Fruit fly (Drosophila melanogaster) whole organism, embryonic: Measurements from ENCODE around the gene CG32537.
A peak's percentile ranks its signal among the peaks of the same experiment; 100 is the strongest.

ENCODE experiments used
- B-H1 ChIP-seq: fragments of 200-800 bp; sonication (Bioruptor generic); IDR thresholded peaks from 3 replicates; pipeline ENCODE4 v1.3.6; 2022; ENCODE audit warnings: missing biosample characterization, missing genetic modification characterization
- CG10147 ChIP-seq: fragments of 200-800 bp; sonication (Bioruptor generic); optimal IDR thresholded peaks from 2 replicates; lab custom pipeline; 2019; ENCODE audit warnings: missing biosample characterization, mild to moderate bottlenecking, missing genetic modification characterization, moderate library complexity
- CG1024 ChIP-seq: fragments of 200-800 bp; sonication (Bioruptor generic); IDR thresholded peaks from 2 replicates; pipeline ENCODE4 v1.3.6; 2022; ENCODE audit warnings: missing biosample characterization, missing genetic modification characterization
- CG10267 ChIP-seq: fragments of 200-800 bp; sonication (Bioruptor generic); optimal IDR thresholded peaks from 2 replicates; lab custom pipeline; 2018; ENCODE audit warnings: missing biosample characterization, mild to moderate bottlenecking, missing genetic modification characterization, moderate library complexity
- CG14860 ChIP-seq: fragments of 200-800 bp; sonication (Bioruptor generic); IDR thresholded peaks from 3 replicates; pipeline ENCODE4 v1.3.6; 2022; ENCODE audit warnings: missing biosample characterization, missing genetic modification characterization; ENCODE audit not compliant: partially characterized antibody
- CG16779 ChIP-seq: fragments of 200-800 bp; sonication (Bioruptor generic); IDR thresholded peaks from 2 replicates; pipeline ENCODE4 v1.3.6; 2022; ENCODE audit warnings: missing biosample characterization, missing genetic modification characterization
- CG2712 ChIP-seq: fragments of 200-800 bp; optimal IDR thresholded peaks from 3 replicates; lab custom pipeline; 2019; ENCODE audit warnings: missing biosample characterization, mild to moderate bottlenecking, missing genetic modification characterization, moderate library complexity
- CG2875 ChIP-seq: fragments of 200-800 bp; sonication (Bioruptor generic); optimal IDR thresholded peaks from 2 replicates; lab custom pipeline; 2017; ENCODE audit warnings: missing biosample characterization, mild to moderate bottlenecking, missing genetic modification characterization, missing genetic modification reagents
- CG30431 ChIP-seq: fragments of 200-800 bp; sonication (Bioruptor generic); optimal IDR thresholded peaks from 2 replicates; lab custom pipeline; 2017; ENCODE audit warnings: missing biosample characterization, missing genetic modification characterization
- CG31441 ChIP-seq: fragments of 200-800 bp; sonication (Bioruptor generic); IDR thresholded peaks from 2 replicates; pipeline ENCODE4 v1.3.6; 2022; ENCODE audit warnings: missing biosample characterization, missing genetic modification characterization
- CG3995 ChIP-seq: fragments of 200-800 bp; sonication (Bioruptor generic); optimal IDR thresholded peaks from 3 replicates; lab custom pipeline; 2016; ENCODE audit warnings: missing biosample characterization, missing genetic modification characterization
- CG4360 ChIP-seq: fragments of 200-800 bp; sonication (Bioruptor generic); IDR thresholded peaks from 2 replicates; pipeline ENCODE4 v1.3.6; 2022; ENCODE audit warnings: missing biosample characterization, missing genetic modification characterization
- CG5953 ChIP-seq: fragments of 200-800 bp; sonication (Bioruptor generic); IDR thresholded peaks from 2 replicates; pipeline ENCODE4 v1.3.6; 2022; ENCODE audit warnings: missing biosample characterization, missing genetic modification characterization
- CG6272 ChIP-seq: fragments of 200-800 bp; sonication (Bioruptor generic); IDR thresholded peaks from 2 replicates; pipeline ENCODE4 v1.3.6; 2022; ENCODE audit warnings: missing biosample characterization, missing genetic modification characterization
- Eip74EF ChIP-seq, 2 experiments: fragments of 200-800 bp in 1 of 2; fragments of >200 bp in 1 of 2; sonication (Bioruptor generic) in 1 of 2; optimal IDR thresholded peaks; 2 replicates each; lab custom pipeline; 2017 to 2019; ENCODE audit warnings: missing biosample characterization in 2 of 2, missing genetic modification characterization in 2 of 2, mild to moderate bottlenecking in 1 of 2, moderate library complexity in 1 of 2
- HLH54F ChIP-seq: fragments of 200-800 bp; sonication (Bioruptor generic); optimal IDR thresholded peaks from 3 replicates; lab custom pipeline; 2016; ENCODE audit warnings: missing biosample characterization, missing genetic modification characterization
- Hr39 ChIP-seq: fragments of >200 bp; optimal IDR thresholded peaks from 2 replicates; lab custom pipeline; 2017
- MESR4 ChIP-seq: fragments of 200-800 bp; sonication (Bioruptor generic); optimal IDR thresholded peaks from 2 replicates; lab custom pipeline; 2018; ENCODE audit warnings: missing biosample characterization, mild to moderate bottlenecking, missing genetic modification characterization, moderate library complexity
- Nf-YB ChIP-seq: fragments of 200-800 bp; sonication (Bioruptor generic); optimal IDR thresholded peaks from 3 replicates; lab custom pipeline; 2019; ENCODE audit warnings: missing biosample characterization, mild to moderate bottlenecking, missing genetic modification characterization, moderate library complexity
- Oli ChIP-seq: fragments of 200-800 bp; sonication (Bioruptor generic); optimal IDR thresholded peaks from 2 replicates; lab custom pipeline; 2018; ENCODE audit warnings: missing biosample characterization, mild to moderate bottlenecking, missing genetic modification characterization, moderate library complexity
- PHDP ChIP-seq: fragments of 200-800 bp; sonication (Bioruptor generic); optimal IDR thresholded peaks from 3 replicates; lab custom pipeline; 2018; ENCODE audit warnings: missing biosample characterization, mild to moderate bottlenecking, missing genetic modification characterization, moderate library complexity
- Pdp1 ChIP-seq, 2 experiments: fragments of 200-800 bp; sonication (Bioruptor generic); optimal IDR thresholded peaks; 3 replicates each; lab custom pipeline; 2016; ENCODE audit warnings: missing biosample characterization in 2 of 2, missing genetic modification characterization in 2 of 2, mild to moderate bottlenecking in 1 of 2, moderate library complexity in 1 of 2
- Scr ChIP-seq: fragments of 200-800 bp; sonication (Bioruptor generic); IDR thresholded peaks from 2 replicates; pipeline ENCODE4 v1.3.6; 2022; ENCODE audit warnings: missing biosample characterization, missing genetic modification characterization; ENCODE audit not compliant: partially characterized antibody
- Sin3A ChIP-seq: fragments of >200 bp; optimal IDR thresholded peaks from 2 replicates; lab custom pipeline; 2018
- Sry-β ChIP-seq: fragments of 200-800 bp; sonication (Bioruptor generic); optimal IDR thresholded peaks from 2 replicates; lab custom pipeline; 2018; ENCODE audit warnings: missing biosample characterization, mild to moderate bottlenecking, missing genetic modification characterization, moderate library complexity
- Stat92E ChIP-seq, 3 experiments: fragments of >200 bp in 2 of 3; fragments of 200-800 bp in 1 of 3; sonication (Bioruptor generic) in 1 of 3; optimal IDR thresholded peaks; 2 replicates each; lab custom pipeline; 2017 to 2019; ENCODE audit warnings: missing biosample characterization in 3 of 3, missing genetic modification characterization in 3 of 3, mild to moderate bottlenecking in 1 of 3, moderate library complexity in 1 of 3
- Vsx1 ChIP-seq: fragments of 200-800 bp; sonication (Bioruptor generic); optimal IDR thresholded peaks from 2 replicates; lab custom pipeline; 2017; ENCODE audit warnings: missing biosample characterization, mild to moderate bottlenecking, missing genetic modification characterization, missing genetic modification reagents
- ara ChIP-seq: fragments of 200-800 bp; sonication (Bioruptor generic); IDR thresholded peaks from 2 replicates; pipeline ENCODE4 v1.3.6; 2022; ENCODE audit warnings: missing biosample characterization, missing genetic modification characterization
- bcd ChIP-seq: fragments of 200-800 bp; sonication (Bioruptor generic); optimal IDR thresholded peaks from 2 replicates; lab custom pipeline; 2017; ENCODE audit warnings: missing biosample characterization, mild to moderate bottlenecking, missing genetic modification characterization
- bowl ChIP-seq: fragments of 200-800 bp; sonication (Bioruptor generic); IDR thresholded peaks from 2 replicates; pipeline ENCODE4 v1.3.6; 2022; ENCODE audit warnings: missing biosample characterization, missing genetic modification characterization
- corto ChIP-seq: fragments of 200-800 bp; sonication (Bioruptor generic); optimal IDR thresholded peaks from 2 replicates; lab custom pipeline; 2016; ENCODE audit warnings: missing biosample characterization, mild to moderate bottlenecking, missing genetic modification characterization, moderate library complexity
- danr ChIP-seq: fragments of 200-800 bp; sonication (Bioruptor generic); IDR thresholded peaks from 2 replicates; pipeline ENCODE4 v1.3.6; 2022; ENCODE audit warnings: missing biosample characterization, missing genetic modification characterization
- eve ChIP-seq, 2 experiments: fragments of >200 bp; optimal IDR thresholded peaks; 2 replicates each; lab custom pipeline; 2017; ENCODE audit warnings: missing biosample characterization in 2 of 2, missing genetic modification characterization in 2 of 2
- ewg ChIP-seq: fragments of 200-800 bp; sonication (Bioruptor generic); optimal IDR thresholded peaks from 3 replicates; lab custom pipeline; 2017; ENCODE audit warnings: mild to moderate bottlenecking, missing biosample characterization, missing genetic modification reagents, missing genetic modification characterization
- gce ChIP-seq: fragments of 200-800 bp; sonication (Bioruptor generic); IDR thresholded peaks from 3 replicates; pipeline ENCODE4 v1.3.6; 2022; ENCODE audit warnings: missing biosample characterization, missing genetic modification characterization
- gem ChIP-seq: fragments of 200-800 bp; sonication (Bioruptor generic); optimal IDR thresholded peaks from 2 replicates; lab custom pipeline; 2019; ENCODE audit warnings: missing biosample characterization, mild to moderate bottlenecking, missing genetic modification characterization, moderate library complexity
- ham ChIP-seq: fragments of 200-800 bp; sonication (Bioruptor generic); IDR thresholded peaks from 2 replicates; pipeline ENCODE4 v1.3.6; 2022; ENCODE audit warnings: missing biosample characterization, missing genetic modification characterization
- jing ChIP-seq: fragments of 200-800 bp; sonication (Bioruptor generic); optimal IDR thresholded peaks from 2 replicates; lab custom pipeline; 2018; ENCODE audit warnings: missing biosample characterization, mild to moderate bottlenecking, missing genetic modification characterization
- kay ChIP-seq: fragments of 200-800 bp; sonication (Bioruptor generic); optimal IDR thresholded peaks from 2 replicates; lab custom pipeline; 2016; ENCODE audit warnings: missing biosample characterization, missing genetic modification characterization
- lbe ChIP-seq: fragments of 200-800 bp; sonication (Bioruptor generic); optimal IDR thresholded peaks from 2 replicates; lab custom pipeline; 2016; ENCODE audit warnings: missing biosample characterization, mild to moderate bottlenecking, missing genetic modification characterization
- luna ChIP-seq: fragments of 200-800 bp; sonication (Bioruptor generic); optimal IDR thresholded peaks from 2 replicates; lab custom pipeline; 2016; ENCODE audit warnings: missing biosample characterization, missing genetic modification characterization
- org-1 ChIP-seq: fragments of 200-800 bp; sonication (Bioruptor generic); optimal IDR thresholded peaks from 2 replicates; lab custom pipeline; 2017; ENCODE audit warnings: missing biosample characterization, missing genetic modification characterization
- prd ChIP-seq, 3 experiments: fragments of >200 bp in 2 of 3; fragments of 200-800 bp in 1 of 3; sonication (Bioruptor generic) in 1 of 3; optimal IDR thresholded peaks in 2 of 3; IDR thresholded peaks in 1 of 3; 2 replicates in 2 of 3; 3 replicates in 1 of 3; pipeline versions ENCODE4 v1.3.6 to Lab custom; 2017 to 2022; ENCODE audit warnings: missing biosample characterization in 1 of 3, missing genetic modification characterization in 1 of 3
- pzg ChIP-seq: fragments of 200-800 bp; sonication (Bioruptor generic); optimal IDR thresholded peaks from 3 replicates; lab custom pipeline; 2018; ENCODE audit warnings: missing biosample characterization, mild to moderate bottlenecking, missing genetic modification characterization, moderate library complexity
- rib ChIP-seq: fragments of 200-800 bp; sonication (Bioruptor generic); IDR thresholded peaks from 2 replicates; pipeline ENCODE4 v1.3.6; 2022; ENCODE audit warnings: missing biosample characterization, missing genetic modification characterization
- row ChIP-seq: fragments of 200-800 bp; sonication (Bioruptor generic); IDR thresholded peaks from 3 replicates; pipeline ENCODE4 v1.3.6; 2022; ENCODE audit warnings: missing biosample characterization, missing genetic modification characterization
- sd ChIP-seq: fragments of 200-800 bp; sonication (Bioruptor generic); optimal IDR thresholded peaks from 3 replicates; lab custom pipeline; 2018; ENCODE audit warnings: missing biosample characterization, mild to moderate bottlenecking, missing genetic modification characterization, moderate library complexity
- wek ChIP-seq: fragments of 200-800 bp; sonication (Bioruptor generic); optimal IDR thresholded peaks from 3 replicates; lab custom pipeline; 2018; ENCODE audit warnings: missing biosample characterization, mild to moderate bottlenecking, missing genetic modification characterization, moderate library complexity
- zen ChIP-seq: fragments of 200-800 bp; sonication (Bioruptor generic); optimal IDR thresholded peaks from 3 replicates; lab custom pipeline; 2018; ENCODE audit warnings: missing biosample characterization, mild to moderate bottlenecking, missing genetic modification characterization, moderate library complexity

Gene CG32537

dm6 chrX:19317058-19317767, 40.9 kb upstream of the CG32537 start (continued):
- TF ChIP-seq Stat92E (GFP tag; optimal IDR thresholded peaks at IDR 0.05; lab: Kevin White, UChicago) (no peak), CG5953 (GFP tag; lab: Robert Waterston, UW) (no peak), gem (tag; lab: Kevin White, UChicago) (peak; percentile 85), CG14860 (GFP tag; lab: Robert Waterston, UW) (no peak), bcd (GFP tag; lab: Kevin White, UChicago) (peak; percentile 30), CG1024 (GFP tag; lab: Robert Waterston, UW) (no peak), MESR4 (GFP tag; lab: Kevin White, UChicago) (no peak), Sin3A (lab: Kevin White, UChicago) (no peak), CG30431 (GFP tag; lab: Kevin White, UChicago) (peak; percentile 0), sd (no peak), pzg (GFP tag; lab: Kevin White, UChicago) (no peak), Vsx1 (GFP tag; lab: Kevin White, UChicago) (peak; percentile 43), ara (GFP tag; lab: Robert Waterston, UW) (peak; percentile 32; the same call in 1 of the 2 replicates), org-1 (GFP tag; lab: Kevin White, UChicago) (peak; percentile 43), jing (GFP tag; lab: Kevin White, UChicago) (no peak), kay (GFP tag; lab: Kevin White, UChicago) (no peak), ham (no peak), Hr39 (no peak), CG31441 (GFP tag; lab: Robert Waterston, UW) (peak; percentile 78), Nf-YB (GFP tag; lab: Kevin White, UChicago) (peak; percentile 44), CG2875 (GFP tag; lab: Kevin White, UChicago) (peak; percentile 13), wek (no peak), CG16779 (GFP tag; lab: Robert Waterston, UW) (no peak), CG2712 (tag; lab: Kevin White, UChicago) (peak; percentile 82), gce (GFP tag; lab: Robert Waterston, UW) (no peak), Scr (GFP tag; lab: Robert Waterston, UW) (no peak), lbe (GFP tag; lab: Kevin White, UChicago) (no peak), CG10147 (GFP tag; lab: Kevin White, UChicago) (peak; percentile 58), CG6272 (GFP tag; lab: Robert Waterston, UW) (no peak), rib (no peak), luna (no peak), CG3995 (GFP tag; lab: Kevin White, UChicago) (no peak), Sry-β (GFP tag; lab: Kevin White, UChicago) (no peak), PHDP (tag; lab: Kevin White, UChicago) (peak; percentile 82), Eip74EF (GFP tag; optimal IDR thresholded peaks at IDR 0.05; lab: Kevin White, UChicago) (peak in 1 of 2 experiments; percentile 55), row (peak; percentile 73), bowl (no peak), Oli (tag; lab: Kevin White, UChicago) (peak; percentile 69), prd (optimal IDR thresholded peaks at IDR 0.05; lab: Kevin White, UChicago) (no peak), prd (GFP tag; IDR thresholded peaks at IDR 0.05; lab: Robert Waterston, UW) (peak; percentile 53), Pdp1 (GFP tag; optimal IDR thresholded peaks at IDR 0.05; lab: Kevin White, UChicago) (peak in 1 of 2 experiments; percentile 2), ewg (GFP tag; lab: Kevin White, UChicago) (peak; percentile 12), corto (no peak), CG10267 (tag; lab: Kevin White, UChicago) (peak; percentile 69), HLH54F (no peak), eve (GFP tag; optimal IDR thresholded peaks at IDR 0.05; lab: Kevin White, UChicago) (peak in 1 of 2 experiments; percentile 15), zen (tag; lab: Kevin White, UChicago) (peak; percentile 46), B-H1 (GFP tag; lab: Robert Waterston, UW) (peak; percentile 18; the same call in 1 of the 3 replicates), CG4360 (GFP tag; lab: Robert Waterston, UW) (no peak), danr (no peak)
